Fruit fly (Drosophila melanogaster) whole organism, wandering third instar larva: ENCODE data around the gene sra.

Source experiments
- Abd-B ChIP-seq: fragments of >200 bp; optimal IDR thresholded peaks from 2 replicates; lab custom pipeline; 2017; ENCODE audit warnings: missing biosample characterization, missing genetic modification characterization
- CG32264 ChIP-seq: fragments of 200-800 bp; sonication (Bioruptor generic); optimal IDR thresholded peaks from 2 replicates; lab custom pipeline; 2016; ENCODE audit warnings: missing biosample characterization, missing genetic modification characterization
- CG9705 ChIP-seq: fragments of 200-800 bp; sonication (Bioruptor generic); optimal IDR thresholded peaks from 2 replicates; lab custom pipeline; 2018; ENCODE audit warnings: missing biosample characterization, mild to moderate bottlenecking, missing genetic modification characterization
- CrebA ChIP-seq: fragments of 200-800 bp; sonication (Bioruptor generic); optimal IDR thresholded peaks from 2 replicates; lab custom pipeline; 2016; ENCODE audit warnings: missing biosample characterization, mild to moderate bottlenecking, missing genetic modification characterization, borderline replicate concordance
- Dfd ChIP-seq: fragments of >200 bp; optimal IDR thresholded peaks from 2 replicates; lab custom pipeline; 2017; ENCODE audit warnings: missing biosample characterization, missing genetic modification characterization
- Dif ChIP-seq: fragments of 200-275, 200-300 bp; sonication (Bioruptor generic); optimal IDR thresholded peaks from 2 replicates; lab custom pipeline; 2018; ENCODE audit warnings: missing biosample characterization, missing genetic modification characterization; ENCODE audit not compliant: partially characterized antibody
- GATAd ChIP-seq: sonication (Bioruptor generic); optimal IDR thresholded peaks from 2 replicates; lab custom pipeline; 2016; ENCODE audit warnings: missing biosample characterization, missing genetic modification characterization
- HLH106 ChIP-seq: fragments of 200-800 bp; optimal IDR thresholded peaks from 3 replicates; lab custom pipeline; 2019; ENCODE audit warnings: missing biosample characterization, mild to moderate bottlenecking, missing genetic modification characterization, moderate library complexity
- Hnf4 ChIP-seq: fragments of 200-800 bp; sonication (Bioruptor generic); optimal IDR thresholded peaks from 2 replicates; lab custom pipeline; 2016; ENCODE audit warnings: missing biosample characterization, mild to moderate bottlenecking, missing genetic modification characterization
- Hr78 ChIP-seq: fragments of >200 bp; optimal IDR thresholded peaks from 2 replicates; lab custom pipeline; 2017; ENCODE audit warnings: missing biosample characterization, missing genetic modification characterization
- Hr83 ChIP-seq: fragments of 200-300 bp; sonication (Bioruptor generic); optimal IDR thresholded peaks from 2 replicates; lab custom pipeline; 2016; ENCODE audit warnings: missing biosample characterization, mild to moderate bottlenecking, missing genetic modification characterization, moderate library complexity; ENCODE audit not compliant: poor library complexity, severe bottlenecking
- Jra ChIP-seq: sonication (Bioruptor generic); optimal IDR thresholded peaks from 2 replicates; lab custom pipeline; 2016; ENCODE audit warnings: missing biosample characterization, missing genetic modification characterization
- Mio ChIP-seq: sonication (Bioruptor generic); optimal IDR thresholded peaks from 2 replicates; lab custom pipeline; 2016; ENCODE audit warnings: missing biosample characterization, missing genetic modification characterization
- Myc ChIP-seq: fragments of >200 bp; optimal IDR thresholded peaks from 2 replicates; lab custom pipeline; 2017
- N ChIP-seq: fragments of >200 bp; optimal IDR thresholded peaks from 2 replicates; lab custom pipeline; 2018; ENCODE audit warnings: missing biosample characterization, missing external identifiers, missing genetic modification characterization
- OdsH ChIP-seq: fragments of 200-800 bp; sonication (Bioruptor generic); optimal IDR thresholded peaks from 2 replicates; lab custom pipeline; 2016; ENCODE audit warnings: missing biosample characterization, mild to moderate bottlenecking, missing genetic modification characterization
- Rel ChIP-seq, 2 experiments: fragments of 200-800 bp; sonication (Bioruptor generic) in 1 of 2; optimal IDR thresholded peaks; 2 replicates in 1 of 2; 3 replicates in 1 of 2; lab custom pipeline; 2016 to 2019; ENCODE audit warnings: mild to moderate bottlenecking in 2 of 2, missing biosample characterization in 2 of 2, missing genetic modification characterization in 2 of 2, moderate library complexity in 1 of 2
- Sp1 ChIP-seq: fragments of 200-800 bp; sonication (Bioruptor generic); optimal IDR thresholded peaks from 3 replicates; lab custom pipeline; 2019; ENCODE audit warnings: missing biosample characterization, mild to moderate bottlenecking, missing genetic modification characterization, moderate library complexity
- Vsx2 ChIP-seq: fragments of 200-300, 225-300 bp; sonication (Bioruptor generic); optimal IDR thresholded peaks from 2 replicates; lab custom pipeline; 2018; ENCODE audit warnings: missing biosample characterization, missing genetic modification characterization; ENCODE audit not compliant: partially characterized antibody
- br ChIP-seq: fragments of 200-800 bp; sonication (Bioruptor generic); optimal IDR thresholded peaks from 2 replicates; lab custom pipeline; 2016; ENCODE audit warnings: missing biosample characterization, missing genetic modification characterization
- brk ChIP-seq: fragments of 200-800 bp; sonication (Bioruptor generic); optimal IDR thresholded peaks from 2 replicates; lab custom pipeline; 2016; ENCODE audit warnings: missing biosample characterization, mild to moderate bottlenecking, missing genetic modification characterization
- dl ChIP-seq, 2 experiments: fragments of 175-275, 200-275 bp in 1 of 2; fragments of 200-275 bp in 1 of 2; sonication (Bioruptor generic); optimal IDR thresholded peaks; lab custom pipeline; 2018; ENCODE audit warnings: mild to moderate bottlenecking in 2 of 2, missing biosample characterization in 2 of 2, missing genetic modification characterization in 2 of 2, moderate library complexity in 2 of 2; ENCODE audit not compliant: partially characterized antibody in 2 of 2, insufficient read depth in 1 of 2
- dmrt93B ChIP-seq: fragments of 200-800 bp; sonication (Bioruptor generic); optimal IDR thresholded peaks from 2 replicates; lab custom pipeline; 2018; ENCODE audit warnings: missing biosample characterization, mild to moderate bottlenecking, missing genetic modification characterization
- dsf ChIP-seq: sonication (Bioruptor generic); optimal IDR thresholded peaks from 2 replicates; lab custom pipeline; 2016; ENCODE audit warnings: missing biosample characterization, missing genetic modification characterization, borderline replicate concordance
- ey ChIP-seq: fragments of 200-800 bp; sonication (Bioruptor generic); optimal IDR thresholded peaks from 2 replicates; lab custom pipeline; 2016; ENCODE audit warnings: missing biosample characterization, missing genetic modification characterization
- foxo ChIP-seq, 2 experiments: fragments of 200-800 bp; sonication (Bioruptor generic); optimal IDR thresholded peaks; 2 replicates in 1 of 2; 3 replicates in 1 of 2; lab custom pipeline; 2016 to 2017; ENCODE audit warnings: missing biosample characterization in 2 of 2, missing genetic modification characterization in 2 of 2
- fru ChIP-seq: fragments of 200-800 bp; sonication (Bioruptor generic); optimal IDR thresholded peaks from 3 replicates; lab custom pipeline; 2016; ENCODE audit warnings: missing biosample characterization, mild to moderate bottlenecking, missing genetic modification characterization
- h ChIP-seq: fragments of 200-800 bp; sonication (Bioruptor generic); optimal IDR thresholded peaks from 3 replicates; lab custom pipeline; 2016; ENCODE audit warnings: missing biosample characterization, mild to moderate bottlenecking, missing genetic modification characterization
- jim ChIP-seq: fragments of 175-275, 200-325 bp; sonication (Bioruptor generic); optimal IDR thresholded peaks from 2 replicates; lab custom pipeline; 2016; ENCODE audit warnings: missing biosample characterization, mild to moderate bottlenecking, missing genetic modification characterization
- lola ChIP-seq: fragments of >200 bp; optimal IDR thresholded peaks from 2 replicates; lab custom pipeline; 2017; ENCODE audit warnings: missing biosample characterization, missing genetic modification characterization
- pan ChIP-seq: fragments of >200 bp; optimal IDR thresholded peaks from 2 replicates; lab custom pipeline; 2017
- psq ChIP-seq: fragments of 200-800 bp; sonication (Bioruptor generic); optimal IDR thresholded peaks from 3 replicates; lab custom pipeline; 2017; ENCODE audit warnings: missing biosample characterization, mild to moderate bottlenecking, missing genetic modification characterization, moderate library complexity
- rgr ChIP-seq: fragments of 200-800 bp; sonication (Bioruptor generic); optimal IDR thresholded peaks from 3 replicates; lab custom pipeline; 2016; ENCODE audit warnings: missing biosample characterization, mild to moderate bottlenecking, missing genetic modification characterization
- sage ChIP-seq: fragments of 200-800 bp; sonication (Bioruptor generic); optimal IDR thresholded peaks from 2 replicates; lab custom pipeline; 2016; ENCODE audit warnings: missing biosample characterization, mild to moderate bottlenecking, missing genetic modification characterization
- sv ChIP-seq: fragments of 200-800 bp; sonication (Bioruptor generic); optimal IDR thresholded peaks from 3 replicates; lab custom pipeline; 2016; ENCODE audit warnings: missing biosample characterization, missing genetic modification characterization
- tai ChIP-seq: sonication (Bioruptor generic); optimal IDR thresholded peaks from 2 replicates; lab custom pipeline; 2016; ENCODE audit warnings: missing biosample characterization, missing genetic modification characterization
- usp ChIP-seq: fragments of >200 bp; optimal IDR thresholded peaks from 2 replicates; lab custom pipeline; 2017; ENCODE audit warnings: missing biosample characterization, missing genetic modification characterization
- woc ChIP-seq: sonication (Bioruptor generic); optimal IDR thresholded peaks from 2 replicates; lab custom pipeline; 2016; ENCODE audit warnings: missing biosample characterization, mild to moderate bottlenecking, missing genetic modification characterization

sra gene

dm6 chr3R:16225760-16226159 lies 39.0 kb downstream of the sra start:
- TF ChIP-seq Dfd (GFP tag; lab: Kevin White, UChicago) (no peak), Hr83 (GFP tag; lab: Kevin White, UChicago) (no peak), lola (GFP tag; lab: Kevin White, UChicago) (no peak), Dif (no peak), usp (GFP tag; lab: Kevin White, UChicago) (no peak), GATAd (GFP tag; lab: Kevin White, UChicago) (no peak), h (GFP tag; lab: Kevin White, UChicago) (no peak), dl (GFP tag; optimal IDR thresholded peaks at IDR 0.05; lab: Kevin White, UChicago; ENCODE audit: insufficient read depth in 1 of 2, partially characterized antibody in 2 of 2) (no peak), Mio (no peak), sv (GFP tag; lab: Kevin White, UChicago) (no peak), Myc (lab: Kevin White, UChicago) (no peak)

dm6 chr3R:16227074-16227473 lies 40.3 kb downstream of the sra start:
- TF ChIP-seq psq (GFP tag; lab: Kevin White, UChicago): peak; percentile 89
- TF ChIP-seq OdsH (GFP tag; lab: Kevin White, UChicago): peak; percentile 1
- TF ChIP-seq sage (GFP tag; lab: Kevin White, UChicago): no peak
- no peak for TF ChIP-seq Rel (GFP tag; optimal IDR thresholded peaks at IDR 0.05; lab: Kevin White, UChicago)
- TF ChIP-seq Rel (tag; optimal IDR thresholded peaks at IDR 0.05; lab: Kevin White, UChicago): peak; percentile 99

dm6 chr3R:16228719-16229704 lies 42.2 kb downstream of the sra start:
- no peak for TF ChIP-seq dsf (GFP tag; lab: Kevin White, UChicago)
- peak; percentile 9 for TF ChIP-seq CG32264 (GFP tag; lab: Kevin White, UChicago)
- TF ChIP-seq usp (GFP tag; lab: Kevin White, UChicago): no peak
- no peak for TF ChIP-seq Jra
- TF ChIP-seq sv (GFP tag; lab: Kevin White, UChicago): no peak
- TF ChIP-seq CrebA (GFP tag; lab: Kevin White, UChicago): no peak
- no peak for TF ChIP-seq woc (GFP tag; lab: Kevin White, UChicago)
- TF ChIP-seq Dif: no peak
- TF ChIP-seq dl (GFP tag; optimal IDR thresholded peaks at IDR 0.05; lab: Kevin White, UChicago; ENCODE audit: insufficient read depth in 1 of 2, partially characterized antibody in 2 of 2): no peak
- no peak for TF ChIP-seq dmrt93B (GFP tag; lab: Kevin White, UChicago)
- no peak for TF ChIP-seq Vsx2 (GFP tag; lab: Kevin White, UChicago)
- TF ChIP-seq Hr83 (GFP tag; lab: Kevin White, UChicago): peak; percentile 1
- TF ChIP-seq Hnf4: peak; percentile 21
- no peak for TF ChIP-seq foxo (GFP tag; optimal IDR thresholded peaks at IDR 0.05; lab: Kevin White, UChicago)
- TF ChIP-seq rgr (GFP tag; lab: Kevin White, UChicago): no peak
- TF ChIP-seq Abd-B (GFP tag; lab: Kevin White, UChicago): no peak
- no peak for TF ChIP-seq OdsH (GFP tag; lab: Kevin White, UChicago)
- TF ChIP-seq CG9705 (GFP tag; lab: Kevin White, UChicago): no peak
- TF ChIP-seq N: no peak
- no peak for TF ChIP-seq pan (lab: Kevin White, UChicago)
- peak; percentile 49 for TF ChIP-seq brk (GFP tag; lab: Kevin White, UChicago)
- TF ChIP-seq Mio: no peak
- TF ChIP-seq ey (GFP tag; lab: Kevin White, UChicago): no peak
- TF ChIP-seq h (GFP tag; lab: Kevin White, UChicago): peak; percentile 15
- TF ChIP-seq Hr78 (GFP tag; lab: Kevin White, UChicago): no peak
- no peak for TF ChIP-seq Myc (lab: Kevin White, UChicago)
- no peak for TF ChIP-seq GATAd (GFP tag; lab: Kevin White, UChicago)
- TF ChIP-seq fru (GFP tag; lab: Kevin White, UChicago): peak; percentile 12
- no peak for TF ChIP-seq tai
- no peak for TF ChIP-seq br (GFP tag; lab: Kevin White, UChicago)
- TF ChIP-seq Dfd (GFP tag; lab: Kevin White, UChicago): no peak
- TF ChIP-seq Rel (GFP tag; optimal IDR thresholded peaks at IDR 0.05; lab: Kevin White, UChicago): peak; percentile 57
- TF ChIP-seq Rel (tag; optimal IDR thresholded peaks at IDR 0.05; lab: Kevin White, UChicago): peak; percentile 63
- TF ChIP-seq jim (GFP tag; lab: Kevin White, UChicago): no peak
- no peak for TF ChIP-seq lola (GFP tag; lab: Kevin White, UChicago)
- TF ChIP-seq psq (GFP tag; lab: Kevin White, UChicago): peak; percentile 77
- peak; percentile 54 for TF ChIP-seq sage (GFP tag; lab: Kevin White, UChicago)
- TF ChIP-seq HLH106: no peak
- TF ChIP-seq Sp1 (GFP tag; lab: Kevin White, UChicago): peak; percentile 60
